Fruit fly (Drosophila melanogaster): ENCODE measurements around the gene jp.

jp gene

DNA sequence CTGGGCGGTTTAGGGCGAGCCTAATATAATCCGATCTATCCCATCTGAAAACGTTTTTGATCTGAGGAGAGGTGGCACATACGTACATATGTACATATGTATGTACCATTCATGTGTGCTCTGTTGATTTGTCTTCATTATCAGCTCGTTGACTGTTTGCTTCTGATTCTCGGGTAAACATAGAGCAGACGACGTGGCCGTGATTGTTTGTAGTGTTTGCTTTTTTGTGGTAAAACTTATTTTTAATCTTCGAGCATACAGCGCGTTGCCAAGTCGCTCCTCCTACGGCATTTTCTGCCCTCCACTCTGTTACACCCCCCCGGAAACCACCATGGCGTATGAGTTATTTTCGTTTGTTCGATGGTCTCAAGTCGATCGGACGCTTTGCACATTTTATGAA lies 40.8 kb downstream of the jp start (continued):
- no peak for TF ChIP-seq tna (GFP tag; IDR thresholded peaks at IDR 0.05; ENCODE audit: partially characterized antibody)
- peak; percentile 74 for TF ChIP-seq tap (tag; optimal IDR thresholded peaks at IDR 0.05)
- TF ChIP-seq Sox102F (GFP tag; optimal IDR thresholded peaks at IDR 0.05): peak; percentile 64
- peak; percentile 97 for TF ChIP-seq ATbp (GFP tag; optimal IDR thresholded peaks at IDR 0.05)
- peak; percentile 72 for TF ChIP-seq bigmax (GFP tag; optimal IDR thresholded peaks at IDR 0.05)
- TF ChIP-seq jumu (GFP tag; optimal IDR thresholded peaks at IDR 0.05): peak; percentile 47
- TF ChIP-seq wdn (GFP tag; IDR thresholded peaks at IDR 0.05): peak; percentile 62; the same call in 1 of the 2 replicates
- TF ChIP-seq chif (GFP tag; optimal IDR thresholded peaks at IDR 0.05): peak; percentile 78 to 83
- peak; percentile 11; the same call in 1 of the 3 replicates for TF ChIP-seq row (GFP tag; IDR thresholded peaks at IDR 0.05)
- peak; percentile 97 for TF ChIP-seq HLHmδ (GFP tag; optimal IDR thresholded peaks at IDR 0.05)
- peak; percentile 50 for TF ChIP-seq Adf1 (GFP tag; IDR thresholded peaks at IDR 0.05)
- peak; percentile 90 for TF ChIP-seq CG12104 (GFP tag; optimal IDR thresholded peaks at IDR 0.05)
- peak; percentile 79 for TF ChIP-seq CG15269 (tag; optimal IDR thresholded peaks at IDR 0.05)
- peak; percentile 37 for TF ChIP-seq pros (GFP tag; optimal IDR thresholded peaks at IDR 0.05)
- no peak for TF ChIP-seq unc-4 (GFP tag; IDR thresholded peaks at IDR 0.05; ENCODE audit: partially characterized antibody)
- peak; percentile 26 for TF ChIP-seq ind (GFP tag; optimal IDR thresholded peaks at IDR 0.05)
- TF ChIP-seq CG34376 (GFP tag; optimal IDR thresholded peaks at IDR 0.05): peak; percentile 93
- TF ChIP-seq Ravus (GFP tag; IDR thresholded peaks at IDR 0.05): no peak
- TF ChIP-seq CG13287 (GFP tag; IDR thresholded peaks at IDR 0.05; ENCODE audit: partially characterized antibody): no peak
- TF ChIP-seq CG17612 (GFP tag; IDR thresholded peaks at IDR 0.05): peak; percentile 49; the same call in 1 of the 2 replicates
- TF ChIP-seq NC2α (GFP tag; optimal IDR thresholded peaks at IDR 0.05): peak; percentile 87
- no peak for TF ChIP-seq zen2 (GFP tag; IDR thresholded peaks at IDR 0.05; ENCODE audit: partially characterized antibody)
- peak; percentile 92 for TF ChIP-seq caup (GFP tag; optimal IDR thresholded peaks at IDR 0.05; ENCODE audit: severe bottlenecking)
- TF ChIP-seq CG6272 (GFP tag; IDR thresholded peaks at IDR 0.05): no peak
- TF ChIP-seq dati (GFP tag; IDR thresholded peaks at IDR 0.05): peak; percentile 40; the same call in 1 of the 2 replicates
- peak; percentile 80 for TF ChIP-seq z (GFP tag; IDR thresholded peaks at IDR 0.05)
- 0 out of 2 replicates have a peak, but pooled peaks have one; percentile 44 for TF ChIP-seq Rx (GFP tag; IDR thresholded peaks at IDR 0.05)
- peak; percentile 75 to 87 for TF ChIP-seq Pdp1 (GFP tag; optimal IDR thresholded peaks at IDR 0.05)
- peak; percentile 73; the same call in 2 of the 3 replicates for TF ChIP-seq dysf (GFP tag; IDR thresholded peaks at IDR 0.05)
- peak; percentile 83 for TF ChIP-seq TFAM (GFP tag; optimal IDR thresholded peaks at IDR 0.05)
- peak; percentile 56; the same call in 1 of the 3 replicates for TF ChIP-seq CG7357 (GFP tag; IDR thresholded peaks at IDR 0.05)
- TF ChIP-seq salm (tag; optimal IDR thresholded peaks at IDR 0.05): peak; percentile 82
- peak; percentile 1 for TF ChIP-seq BEAF-32 (GFP tag; optimal IDR thresholded peaks at IDR 0.05)
- TF ChIP-seq Blimp-1 (GFP tag; optimal IDR thresholded peaks at IDR 0.05): peak; percentile 85
- TF ChIP-seq YL-1 (GFP tag; optimal IDR thresholded peaks at IDR 0.05): peak; percentile 95
- peak; percentile 52; the same call in 1 of the 2 replicates for TF ChIP-seq CG4360 (GFP tag; IDR thresholded peaks at IDR 0.05)
- TF ChIP-seq sqz (GFP tag; optimal IDR thresholded peaks at IDR 0.05): peak; percentile 83
- peak; percentile 83 for TF ChIP-seq CG13424 (tag; optimal IDR thresholded peaks at IDR 0.05)
- TF ChIP-seq sima (GFP tag; optimal IDR thresholded peaks at IDR 0.05): peak; percentile 54
- peak in 1 of 2 experiments; percentile 65 for TF ChIP-seq eve (GFP tag; optimal IDR thresholded peaks at IDR 0.05)
- peak in 1 of 3 experiments; percentile 82 for TF ChIP-seq lola (GFP tag; optimal IDR thresholded peaks at IDR 0.05)
- peak; percentile 83 for TF ChIP-seq bcd (GFP tag; optimal IDR thresholded peaks at IDR 0.05)
- TF ChIP-seq CG5180 (GFP tag; optimal IDR thresholded peaks at IDR 0.05): peak; percentile 83
- peak; percentile 78 for TF ChIP-seq exex (tag; optimal IDR thresholded peaks at IDR 0.05)
- TF ChIP-seq Side (GFP tag; optimal IDR thresholded peaks at IDR 0.05): peak; percentile 88
- peak; percentile 86 for TF ChIP-seq CG11723 (GFP tag; optimal IDR thresholded peaks at IDR 0.05)
- TF ChIP-seq Gug (GFP tag; IDR thresholded peaks at IDR 0.05): no peak
- TF ChIP-seq vnd (GFP tag; IDR thresholded peaks at IDR 0.05; ENCODE audit: partially characterized antibody): no peak
- TF ChIP-seq CG4730 (GFP tag; IDR thresholded peaks at IDR 0.05): peak; percentile 49; the same call in 1 of the 2 replicates

Measured in whole organism, embryonic.